Fruit fly (Drosophila melanogaster) whole organism, prepupa: Measurements from ENCODE around the gene RpL17.

Source experiments
- Blimp-1 ChIP-seq: fragments of 200-800 bp; sonication (Bioruptor generic); optimal IDR thresholded peaks from 3 replicates; lab custom pipeline; 2017; ENCODE audit warnings: missing biosample characterization, missing genetic modification characterization, mild to moderate bottlenecking, moderate library complexity, missing genetic modification reagents
- CG10631 ChIP-seq: fragments of 200-800 bp; sonication (Bioruptor generic); optimal IDR thresholded peaks from 2 replicates; lab custom pipeline; 2016; ENCODE audit warnings: missing biosample characterization, missing genetic modification characterization
- CG10669 ChIP-seq: fragments of 200-800 bp; sonication (Bioruptor generic); optimal IDR thresholded peaks from 3 replicates; lab custom pipeline; 2018; ENCODE audit warnings: missing biosample characterization, mild to moderate bottlenecking, missing genetic modification characterization, moderate library complexity
- CG11294 ChIP-seq: fragments of 200-800 bp; sonication (Bioruptor generic); IDR thresholded peaks from 2 replicates; pipeline ENCODE4 v1.3.6; 2022; ENCODE audit warnings: missing biosample characterization, missing genetic modification characterization
- CG11902 ChIP-seq: fragments of 200-800 bp; sonication (Bioruptor generic); optimal IDR thresholded peaks from 3 replicates; lab custom pipeline; 2016; ENCODE audit warnings: missing biosample characterization, missing genetic modification characterization
- CG15336 ChIP-seq: fragments of 200-800 bp; sonication (Bioruptor generic); IDR thresholded peaks from 2 replicates; pipeline ENCODE4 v1.3.6; 2022; ENCODE audit warnings: missing biosample characterization, missing genetic modification characterization
- CG1621 ChIP-seq: fragments of 200-800 bp; sonication (Bioruptor generic); optimal IDR thresholded peaks from 3 replicates; lab custom pipeline; 2018; ENCODE audit warnings: missing biosample characterization, mild to moderate bottlenecking, missing genetic modification characterization
- CG16779 ChIP-seq: fragments of 200-800 bp; sonication (Bioruptor generic); optimal IDR thresholded peaks from 3 replicates; lab custom pipeline; 2017; ENCODE audit warnings: missing biosample characterization, mild to moderate bottlenecking, missing genetic modification characterization
- CG31627 ChIP-seq: fragments of 200-800 bp; sonication (Bioruptor generic); optimal IDR thresholded peaks from 3 replicates; lab custom pipeline; 2016; ENCODE audit warnings: missing biosample characterization, missing genetic modification characterization
- CG32006 ChIP-seq: fragments of 200-800 bp; sonication (Bioruptor generic); optimal IDR thresholded peaks from 3 replicates; lab custom pipeline; 2017; ENCODE audit warnings: missing biosample characterization, mild to moderate bottlenecking, missing genetic modification characterization
- CG6163 ChIP-seq: fragments of 200-800 bp; sonication (Bioruptor generic); IDR thresholded peaks from 3 replicates; pipeline ENCODE4 v1.3.6; 2022; ENCODE audit warnings: missing biosample characterization, missing genetic modification characterization
- CG6276 ChIP-seq: fragments of 200-800 bp; sonication (Bioruptor generic); optimal IDR thresholded peaks from 2 replicates; lab custom pipeline; 2017; ENCODE audit warnings: missing biosample characterization, mild to moderate bottlenecking, missing genetic modification characterization
- CG6792 ChIP-seq: fragments of 200-800 bp; sonication (Bioruptor generic); optimal IDR thresholded peaks from 3 replicates; lab custom pipeline; 2016; ENCODE audit warnings: missing biosample characterization, missing genetic modification characterization
- CG6808 ChIP-seq: fragments of 200-800 bp; sonication (Bioruptor generic); optimal IDR thresholded peaks from 3 replicates; lab custom pipeline; 2017; ENCODE audit warnings: missing biosample characterization, missing genetic modification characterization, mild to moderate bottlenecking, moderate library complexity, missing genetic modification reagents
- CG6854 ChIP-seq: fragments of 200-800 bp; sonication (Bioruptor generic); optimal IDR thresholded peaks from 2 replicates; lab custom pipeline; 2017; ENCODE audit warnings: missing biosample characterization, mild to moderate bottlenecking, missing genetic modification characterization
- CG7368 ChIP-seq: fragments of 200-800 bp; sonication (Bioruptor generic); optimal IDR thresholded peaks from 3 replicates; lab custom pipeline; 2016; ENCODE audit warnings: missing biosample characterization, missing genetic modification characterization
- CG8119 ChIP-seq: fragments of 200-800 bp; sonication (Bioruptor generic); IDR thresholded peaks from 3 replicates; pipeline ENCODE4 v1.3.6; 2022; ENCODE audit warnings: missing biosample characterization, missing genetic modification characterization
- CG8319 ChIP-seq: fragments of 200-800 bp; sonication (Bioruptor generic); optimal IDR thresholded peaks from 3 replicates; lab custom pipeline; 2016; ENCODE audit warnings: missing biosample characterization, missing genetic modification characterization
- CG8632 ChIP-seq: fragments of 200-800 bp; sonication (Bioruptor generic); optimal IDR thresholded peaks from 3 replicates; lab custom pipeline; 2016; ENCODE audit warnings: missing biosample characterization, missing genetic modification characterization
- CG9139 ChIP-seq: fragments of 200-800 bp; sonication (Bioruptor generic); optimal IDR thresholded peaks from 3 replicates; lab custom pipeline; 2017; ENCODE audit warnings: missing biosample characterization, mild to moderate bottlenecking, missing genetic modification characterization
- Eip75B ChIP-seq: fragments of 200-800 bp; sonication (Bioruptor generic); optimal IDR thresholded peaks from 3 replicates; lab custom pipeline; 2016; ENCODE audit warnings: missing biosample characterization, missing genetic modification characterization
- Eip78C ChIP-seq: fragments of 200-800 bp; sonication (Bioruptor generic); peaks from one replicate; lab custom pipeline; 2016; ENCODE audit warnings: missing biosample characterization, missing genetic modification characterization
- Eip93F ChIP-seq: fragments of 200-800 bp; sonication (Bioruptor generic); optimal IDR thresholded peaks from 2 replicates; lab custom pipeline; 2016; ENCODE audit warnings: missing biosample characterization, mild to moderate bottlenecking, missing genetic modification characterization
- Ets96B ChIP-seq: fragments of 200-800 bp; optimal IDR thresholded peaks from 2 replicates; lab custom pipeline; 2019; ENCODE audit warnings: missing biosample characterization, mild to moderate bottlenecking, missing genetic modification characterization, moderate library complexity
- Gug ChIP-seq: fragments of 200-800 bp; sonication (Bioruptor generic); IDR thresholded peaks from 2 replicates; pipeline ENCODE4 v1.3.6; 2022; ENCODE audit warnings: missing biosample characterization, missing genetic modification characterization
- Hr38 ChIP-seq: sonication (Bioruptor generic); optimal IDR thresholded peaks from 2 replicates; lab custom pipeline; 2016; ENCODE audit warnings: missing biosample characterization, missing genetic modification characterization
- Hr39 ChIP-seq: fragments of 200-800 bp; sonication (Bioruptor generic); optimal IDR thresholded peaks from 2 replicates; lab custom pipeline; 2016; ENCODE audit warnings: missing biosample characterization, missing genetic modification characterization
- Hr4 ChIP-seq: fragments of 200-800 bp; sonication (Bioruptor generic); optimal IDR thresholded peaks from 3 replicates; lab custom pipeline; 2016; ENCODE audit warnings: missing biosample characterization, missing genetic modification characterization
- Met ChIP-seq: fragments of 200-800 bp; sonication (Bioruptor generic); optimal IDR thresholded peaks from 3 replicates; lab custom pipeline; 2016; ENCODE audit warnings: missing biosample characterization, missing genetic modification characterization
- OdsH ChIP-seq: fragments of 200-800 bp; sonication (Bioruptor generic); optimal IDR thresholded peaks from 3 replicates; lab custom pipeline; 2016; ENCODE audit warnings: missing biosample characterization, missing genetic modification characterization
- Smox ChIP-seq: fragments of 200-800 bp; sonication (Bioruptor generic); optimal IDR thresholded peaks from 3 replicates; lab custom pipeline; 2016; ENCODE audit warnings: missing biosample characterization, missing genetic modification characterization
- achi ChIP-seq: fragments of 200-800 bp; sonication (Bioruptor generic); optimal IDR thresholded peaks from 3 replicates; lab custom pipeline; 2016; ENCODE audit warnings: missing biosample characterization, missing genetic modification characterization
- acj6 ChIP-seq: fragments of 200-800 bp; sonication (Bioruptor generic); optimal IDR thresholded peaks from 3 replicates; lab custom pipeline; 2016; ENCODE audit warnings: missing biosample characterization, missing genetic modification characterization
- cyc ChIP-seq: fragments of 200-800 bp; sonication (Bioruptor generic); optimal IDR thresholded peaks from 3 replicates; lab custom pipeline; 2016; ENCODE audit warnings: missing biosample characterization, missing genetic modification characterization
- dac ChIP-seq: fragments of 200-800 bp; sonication (Bioruptor generic); optimal IDR thresholded peaks from 2 replicates; lab custom pipeline; 2017; ENCODE audit warnings: missing biosample characterization, mild to moderate bottlenecking, missing genetic modification characterization
- fd85E ChIP-seq: fragments of 200-800 bp; sonication (Bioruptor generic); optimal IDR thresholded peaks from 3 replicates; lab custom pipeline; 2016; ENCODE audit warnings: missing biosample characterization, missing genetic modification characterization
- fkh ChIP-seq: fragments of 200-800 bp; sonication (Bioruptor generic); optimal IDR thresholded peaks from 3 replicates; lab custom pipeline; 2017; ENCODE audit warnings: missing biosample characterization, mild to moderate bottlenecking, missing genetic modification characterization, moderate library complexity
- net ChIP-seq: fragments of 200-800 bp; sonication (Bioruptor generic); optimal IDR thresholded peaks from 3 replicates; lab custom pipeline; 2016; ENCODE audit warnings: missing biosample characterization, missing genetic modification characterization
- pdm3 ChIP-seq: fragments of 200-800 bp; sonication (Bioruptor generic); optimal IDR thresholded peaks from 3 replicates; lab custom pipeline; 2016; ENCODE audit warnings: missing biosample characterization, missing genetic modification characterization
- spab ChIP-seq: fragments of 200-800 bp; sonication (Bioruptor generic); optimal IDR thresholded peaks from 2 replicates; lab custom pipeline; 2017; ENCODE audit warnings: missing biosample characterization, mild to moderate bottlenecking, missing genetic modification characterization, missing genetic modification reagents
- ss ChIP-seq, 2 experiments: fragments of 200-800 bp; sonication (Bioruptor generic); optimal IDR thresholded peaks; 2 replicates in 1 of 2; 3 replicates in 1 of 2; lab custom pipeline; 2017 to 2018; ENCODE audit warnings: mild to moderate bottlenecking in 2 of 2, missing biosample characterization in 2 of 2, missing genetic modification characterization in 2 of 2, moderate library complexity in 1 of 2
- svp ChIP-seq: fragments of 200-800 bp; sonication (Bioruptor generic); peaks from one replicate; lab custom pipeline; 2016; ENCODE audit warnings: missing biosample characterization, missing genetic modification characterization
- topi ChIP-seq: fragments of 200-800 bp; sonication (Bioruptor generic); optimal IDR thresholded peaks from 3 replicates; lab custom pipeline; 2016; ENCODE audit warnings: missing biosample characterization, missing genetic modification characterization
- vri ChIP-seq: fragments of 200-800 bp; sonication (Bioruptor generic); optimal IDR thresholded peaks from 3 replicates; lab custom pipeline; 2016; ENCODE audit warnings: missing biosample characterization, mild to moderate bottlenecking, missing genetic modification characterization

The RpL17 gene

dm6 chrX:6723622-6724021, 20.4 kb downstream of the RpL17 start:
- TF ChIP-seq CG6854 (GFP tag; lab: Kevin White, UChicago) (no peak), OdsH (GFP tag; lab: Kevin White, UChicago) (no peak), svp (peak; percentile 68), CG8632 (GFP tag; lab: Kevin White, UChicago) (no peak), Eip75B (GFP tag; lab: Kevin White, UChicago) (no peak), CG6792 (GFP tag; lab: Kevin White, UChicago) (no peak), Ets96B (tag; lab: Kevin White, UChicago) (no peak)

dm6 chrX:6719968-6720367, 24.1 kb downstream of the RpL17 start:
- TF ChIP-seq Eip78C (GFP tag; lab: Kevin White, UChicago) (peak; percentile 12), fkh (peak; percentile 74), fd85E (GFP tag; lab: Kevin White, UChicago) (no peak)
- TF ChIP-seq, all 60 proteins: peak for 2

dm6 chrX:6719259-6719658, 24.8 kb downstream of the RpL17 start:
- TF ChIP-seq CG16779 (tag; lab: Kevin White, UChicago) (no peak), CG15336 (GFP tag; lab: Robert Waterston, UW) (peak; percentile 48), Smox (no peak), topi (GFP tag; lab: Kevin White, UChicago) (no peak), Blimp-1 (GFP tag; lab: Kevin White, UChicago) (no peak), Hr4 (no peak), CG6163 (GFP tag; lab: Robert Waterston, UW) (0 out of 3 replicates have a peak, but pooled peaks have one; percentile 45), CG32006 (GFP tag; lab: Kevin White, UChicago) (no peak), CG7368 (GFP tag; lab: Kevin White, UChicago) (no peak), CG8319 (no peak), cyc (GFP tag; lab: Kevin White, UChicago) (no peak), acj6 (GFP tag; lab: Kevin White, UChicago) (no peak), CG9139 (GFP tag; lab: Kevin White, UChicago) (no peak), CG11294 (GFP tag; lab: Robert Waterston, UW) (no peak), achi (GFP tag; lab: Kevin White, UChicago) (no peak), CG6276 (GFP tag; lab: Kevin White, UChicago) (no peak), net (no peak), CG8632 (GFP tag; lab: Kevin White, UChicago) (no peak), dac (GFP tag; lab: Kevin White, UChicago) (no peak), CG1621 (tag; lab: Kevin White, UChicago) (no peak), ss (GFP tag; optimal IDR thresholded peaks at IDR 0.05; lab: Kevin White, UChicago) (no peak), Eip78C (GFP tag; lab: Kevin White, UChicago) (peak; percentile 66), CG10631 (GFP tag; lab: Kevin White, UChicago) (no peak), spab (GFP tag; lab: Kevin White, UChicago) (no peak), CG31627 (no peak), vri (GFP tag; lab: Kevin White, UChicago) (no peak), CG8119 (GFP tag; lab: Robert Waterston, UW) (peak; percentile 48; the same call in 2 of the 3 replicates), CG6808 (GFP tag; lab: Kevin White, UChicago) (no peak), CG11902 (GFP tag; lab: Kevin White, UChicago) (no peak), Hr39 (GFP tag; lab: Kevin White, UChicago) (no peak), Met (GFP tag; lab: Kevin White, UChicago) (peak; percentile 9), svp (peak; percentile 59), Gug (no peak), Eip93F (GFP tag; lab: Kevin White, UChicago) (no peak), OdsH (GFP tag; lab: Kevin White, UChicago) (no peak), Hr38 (no peak), CG10669 (GFP tag; lab: Kevin White, UChicago) (peak; percentile 6), pdm3 (no peak)
